Fruit fly (Drosophila melanogaster) whole organism: ENCODE results near the gene CG4009.

Experiments
- Dll ChIP-seq: fragments of >200 bp; optimal IDR thresholded peaks from 2 replicates; lab custom pipeline; 2017
- EcR ChIP-seq, 2 experiments: fragments of >200 bp; optimal IDR thresholded peaks; 2 replicates each; lab custom pipeline; 2017; ENCODE audit warnings: missing biosample characterization in 2 of 2, missing genetic modification characterization in 2 of 2, missing genetic modification reagents in 2 of 2

DNA sequence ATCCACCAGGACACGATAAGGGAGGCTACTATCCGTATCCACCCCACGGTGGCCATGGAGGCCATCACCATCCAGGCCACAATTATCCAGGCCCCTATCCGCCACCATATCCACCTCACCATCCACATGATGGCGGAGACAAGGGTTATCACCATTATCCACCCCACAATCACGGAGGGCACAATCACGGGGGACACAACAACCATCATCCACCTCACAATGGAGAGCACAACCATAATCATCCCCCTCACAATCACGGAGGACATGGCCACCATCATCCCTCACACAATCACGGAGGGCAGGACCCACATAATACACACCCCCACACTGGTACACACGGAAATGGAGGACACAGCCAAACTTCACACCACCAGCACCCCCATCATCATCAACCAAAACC, 6.0 kb downstream of the CG4009 start:
- TF ChIP-seq Dll (no peak), EcR (GFP tag; optimal IDR thresholded peaks at IDR 0.05; lab: Kevin White, UChicago) (no peak)
